Worm (Caenorhabditis elegans) whole organism, L4 larva: ENCODE measurements around the gene srx-56.

Source experiments
- T26A8.4 ChIP-seq: fragments of 200-800 bp; sonication (Bioruptor generic); IDR thresholded peaks from 2 replicates; pipeline ENCODE4 v1.3.6; 2022; ENCODE audit warnings: missing genetic modification characterization, missing compliant biosample characterization
- ceh-28 ChIP-seq: fragments of 150-350 bp; optimal IDR thresholded peaks from 2 replicates; lab custom pipeline; 2014; ENCODE audit warnings: missing biosample characterization, missing genetic modification reagents, missing genetic modification characterization
- daf-19 ChIP-seq: fragments of 200-800 bp; sonication (Bioruptor generic); conservative IDR thresholded peaks from 2 replicates; pipeline ENCODE4 v1.3.6; 2022; ENCODE audit warnings: missing genetic modification characterization, missing compliant biosample characterization
- egl-27 ChIP-seq: sonication (generic microtip); optimal IDR thresholded peaks from 3 replicates; lab custom pipeline; 2017; ENCODE audit warnings: missing biosample characterization, missing genetic modification reagents, missing genetic modification characterization
- nhr-76 ChIP-seq: fragments of 150-350 bp; optimal IDR thresholded peaks from 2 replicates; lab custom pipeline; 2014; ENCODE audit warnings: missing biosample characterization, missing genetic modification characterization
- unc-39 ChIP-seq: sonication (generic microtip); optimal IDR thresholded peaks from 2 replicates; lab custom pipeline; 2017; ENCODE audit warnings: missing biosample characterization, missing genetic modification characterization

- no peak for TF ChIP-seq nhr-76 (tag; lab: Kevin White, UChicago)
- TF ChIP-seq egl-27 (tag; lab: Kevin White, UChicago) = no peak
- TF ChIP-seq unc-39 (tag; lab: Kevin White, UChicago) = no peak
- no peak for TF ChIP-seq T26A8.4 (GFP tag; lab: Robert Waterston, UW)
- no peak for TF ChIP-seq daf-19 (GFP tag; lab: Robert Waterston, UW)
- TF ChIP-seq ceh-28 (tag; lab: Kevin White, UChicago) = no peak
Observed at ce11 chrV:7326928-7327327, 47.3 kb upstream of the srx-56 start, which contains the start of gene F10G2.4.
